Fruit fly (Drosophila melanogaster) whole organism: ENCODE measurements around the gene Dhrs4.

ENCODE experiments used
- CG8478 ChIP-seq: fragments of >200 bp; optimal IDR thresholded peaks from 2 replicates; lab custom pipeline; 2018; ENCODE audit warnings: inconsistent platforms
- Dll ChIP-seq: fragments of >200 bp; optimal IDR thresholded peaks from 2 replicates; lab custom pipeline; 2017
- pan ChIP-seq: fragments of >200 bp; optimal IDR thresholded peaks from 2 replicates; lab custom pipeline; 2017
- psq ChIP-seq: fragments of >200 bp; optimal IDR thresholded peaks from 2 replicates; lab custom pipeline; 2017
- usp ChIP-seq: fragments of >200 bp; optimal IDR thresholded peaks from 2 replicates; lab custom pipeline; 2017; ENCODE audit warnings: missing biosample characterization, missing genetic modification characterization, mixed read lengths

dm6 chr3L:5141380-5142101, at the start of gene Dhrs4, which contains the start of gene Gdap1:
- TF ChIP-seq CG8478 (lab: Kevin White, UChicago) = no peak
- no peak for TF ChIP-seq Dll (lab: Kevin White, UChicago)
- no peak for TF ChIP-seq usp (GFP tag; lab: Kevin White, UChicago)
- no peak for TF ChIP-seq psq (lab: Kevin White, UChicago)
- no peak for TF ChIP-seq pan
